Worm (Caenorhabditis elegans) whole organism, mixed stage, embryonic: ENCODE results near the gene dmsr-1.
"Not testable (repeated sequence)": the region's sequence is repeated elsewhere in the genome, so short reads cannot be mapped to it uniquely, and the experiment has no call there.

ENCODE experiments used
- M03D4.4 ChIP-seq: sonication (generic microtip); optimal IDR thresholded peaks from 2 replicates; lab custom pipeline; 2017; ENCODE audit warnings: mild to moderate bottlenecking, missing genetic modification characterization, missing compliant biosample characterization
- bed-3 ChIP-seq: fragments of 200-800 bp; sonication (Bioruptor generic); optimal IDR thresholded peaks from 3 replicates; lab custom pipeline; 2018; ENCODE audit warnings: mild to moderate bottlenecking, missing genetic modification characterization, moderate library complexity, missing compliant biosample characterization
- ceh-39 ChIP-seq: fragments of 150-350 bp; optimal IDR thresholded peaks from 2 replicates; lab custom pipeline; 2014; ENCODE audit warnings: missing biosample characterization, missing genetic modification characterization
- ceh-43 ChIP-seq: fragments of 200-800 bp; sonication (Bioruptor generic); optimal IDR thresholded peaks from 2 replicates; lab custom pipeline; 2018; ENCODE audit warnings: mild to moderate bottlenecking, missing genetic modification characterization, moderate library complexity, missing compliant biosample characterization
- ceh-83 ChIP-seq: fragments of 200-800 bp; sonication (Bioruptor generic); optimal IDR thresholded peaks from 2 replicates; lab custom pipeline; 2018; ENCODE audit warnings: mild to moderate bottlenecking, missing genetic modification characterization, missing compliant biosample characterization
- ces-1 ChIP-seq: fragments of 150-350 bp; optimal IDR thresholded peaks from 2 replicates; lab custom pipeline; 2014; ENCODE audit warnings: missing biosample characterization, missing genetic modification reagents, missing genetic modification characterization
- cnd-1 ChIP-seq: fragments of 200-800 bp; sonication (Bioruptor generic); optimal IDR thresholded peaks from 2 replicates; lab custom pipeline; 2018; ENCODE audit warnings: mild to moderate bottlenecking, missing genetic modification characterization, missing compliant biosample characterization
- drap-1 ChIP-seq: fragments of 200-800 bp; sonication (Bioruptor generic); optimal IDR thresholded peaks from 3 replicates; lab custom pipeline; 2018; ENCODE audit warnings: mild to moderate bottlenecking, missing genetic modification characterization, missing compliant biosample characterization
- elt-1 ChIP-seq: sonication (generic microtip); optimal IDR thresholded peaks from 2 replicates; lab custom pipeline; 2017; ENCODE audit warnings: missing genetic modification characterization, mild to moderate bottlenecking, missing compliant biosample characterization, antibody characterized with exemption, moderate library complexity, borderline replicate concordance; ENCODE audit not compliant: insufficient read depth
- elt-3 ChIP-seq: fragments of 150-350 bp; optimal IDR thresholded peaks from 2 replicates; lab custom pipeline; 2014; ENCODE audit warnings: missing biosample characterization, missing genetic modification characterization
- ham-2 ChIP-seq: fragments of 200-800 bp; sonication (Bioruptor generic); optimal IDR thresholded peaks from 2 replicates; lab custom pipeline; 2018; ENCODE audit warnings: mild to moderate bottlenecking, missing genetic modification characterization, missing compliant biosample characterization
- lin-13 ChIP-seq: fragments of 150-350 bp; optimal IDR thresholded peaks from 2 replicates; lab custom pipeline; 2014; ENCODE audit warnings: missing biosample characterization, missing genetic modification characterization
- lin-32 ChIP-seq: fragments of 200-800 bp; sonication (Bioruptor generic); optimal IDR thresholded peaks from 2 replicates; lab custom pipeline; 2018; ENCODE audit warnings: mild to moderate bottlenecking, missing genetic modification characterization, missing compliant biosample characterization
- lsy-2 ChIP-seq: fragments of 150-350 bp; optimal IDR thresholded peaks from 2 replicates; lab custom pipeline; 2014; ENCODE audit warnings: missing biosample characterization, missing genetic modification characterization
- mab-5 ChIP-seq: fragments of 150-350 bp; optimal IDR thresholded peaks from 2 replicates; lab custom pipeline; 2014; ENCODE audit warnings: missing biosample characterization, missing genetic modification characterization
- mep-1 ChIP-seq: fragments of 150-350 bp; optimal IDR thresholded peaks from 2 replicates; lab custom pipeline; 2017; ENCODE audit warnings: missing biosample characterization, missing genetic modification reagents, missing genetic modification characterization, inconsistent platforms
- nhr-12 ChIP-seq: fragments of 150-350 bp; optimal IDR thresholded peaks from 2 replicates; lab custom pipeline; 2014; ENCODE audit warnings: missing biosample characterization, missing genetic modification characterization
- nhr-2 ChIP-seq: fragments of 150-350 bp; optimal IDR thresholded peaks from 2 replicates; lab custom pipeline; 2014; ENCODE audit warnings: missing biosample characterization, missing genetic modification characterization
- nhr-237 ChIP-seq: fragments of 150-350 bp; optimal IDR thresholded peaks from 2 replicates; lab custom pipeline; 2014; ENCODE audit warnings: missing biosample characterization, missing genetic modification characterization
- nhr-28 ChIP-seq: fragments of 150-350 bp; optimal IDR thresholded peaks from 2 replicates; lab custom pipeline; 2014; ENCODE audit warnings: missing biosample characterization, missing genetic modification characterization
- pha-4 ChIP-seq: fragments of 150-350 bp; optimal IDR thresholded peaks from 2 replicates; lab custom pipeline; 2018; ENCODE audit warnings: missing biosample characterization, missing genetic modification reagents, missing genetic modification characterization
- snpc-4 ChIP-seq: fragments of 150-350 bp; optimal IDR thresholded peaks from 2 replicates; lab custom pipeline; 2014; ENCODE audit warnings: missing biosample characterization, missing genetic modification characterization
- sptf-1 ChIP-seq: sonication (generic microtip); optimal IDR thresholded peaks from 2 replicates; lab custom pipeline; 2017; ENCODE audit warnings: mild to moderate bottlenecking, missing genetic modification characterization, moderate library complexity, missing compliant biosample characterization
- unc-120 ChIP-seq: sonication (generic microtip); optimal IDR thresholded peaks from 2 replicates; lab custom pipeline; 2017; ENCODE audit warnings: missing genetic modification characterization, missing compliant biosample characterization; ENCODE audit not compliant: poor library complexity, severe bottlenecking
- unc-62 ChIP-seq: fragments of 150-350 bp; optimal IDR thresholded peaks from 2 replicates; lab custom pipeline; 2014; ENCODE audit warnings: missing biosample characterization, missing genetic modification reagents, missing genetic modification characterization
- zip-8 ChIP-seq: fragments of 150-350 bp; optimal IDR thresholded peaks from 2 replicates; lab custom pipeline; 2014; ENCODE audit warnings: missing biosample characterization, missing genetic modification characterization
- ztf-11 ChIP-seq: fragments of 150-350 bp; optimal IDR thresholded peaks from 2 replicates; lab custom pipeline; 2014; ENCODE audit warnings: missing biosample characterization, missing genetic modification characterization

dmsr-1 gene

ce11 chrV:11475638-11476037, 37.1 kb downstream of the dmsr-1 start, which contains the start of gene T11F9.7:
T11F9.7 (plus strand) TSS chrV:11475938.
- not testable (repeated sequence) for TF ChIP-seq pha-4 (tag; lab: Kevin White, UChicago); sptf-1; ham-2

ce11 chrV:11479406-11479805, 40.8 kb downstream of the dmsr-1 start, which contains the start of gene T11F9.22:
T11F9.22 (plus strand) TSS chrV:11479706.
- no peak for TF ChIP-seq ceh-83 (GFP tag; lab: Kevin White, UChicago)
- TF ChIP-seq ceh-43 (GFP tag; lab: Kevin White, UChicago): no peak
- no peak for TF ChIP-seq nhr-28
- no peak for TF ChIP-seq mep-1 (tag; lab: Kevin White, UChicago)
- no peak for TF ChIP-seq snpc-4 (tag; lab: Kevin White, UChicago)
- no peak for TF ChIP-seq unc-120 (tag; lab: Kevin White, UChicago)
- TF ChIP-seq lin-32 (GFP tag; lab: Kevin White, UChicago): no peak
- TF ChIP-seq ztf-11: no peak
- no peak for TF ChIP-seq mab-5 (tag; lab: Kevin White, UChicago)
- no peak for TF ChIP-seq ceh-39
- TF ChIP-seq cnd-1 (tag; lab: Kevin White, UChicago): no peak
- TF ChIP-seq lin-13: no peak
- no peak for TF ChIP-seq lsy-2
- no peak for TF ChIP-seq nhr-237 (tag; lab: Kevin White, UChicago)

ce11 chrV:11480734-11481133, 42.2 kb downstream of the dmsr-1 start, which contains the start of gene T11F9.14:
T11F9.14 (minus strand) TSS chrV:11480834.
- TF ChIP-seq pha-4 (tag; lab: Kevin White, UChicago); ceh-83 (GFP tag; lab: Kevin White, UChicago); nhr-2 (tag; lab: Kevin White, UChicago): not testable (repeated sequence)

- TF ChIP-seq M03D4.4, elt-3, drap-1: not testable (repeated sequence)
- TF ChIP-seq, all 35 proteins: peak for 0; not testable (repeated sequence) for 35
Observed at ce11 chrV:11483580-11484092, 45.1 kb downstream of the dmsr-1 start, which contains the start of gene col-157. col-157 (plus strand) TSS chrV:11484042.

- TF ChIP-seq ham-2: no peak
- no peak for TF ChIP-seq nhr-12
- TF ChIP-seq nhr-237 (tag; lab: Kevin White, UChicago): no peak
- TF ChIP-seq ceh-83 (GFP tag; lab: Kevin White, UChicago): no peak
- TF ChIP-seq unc-120 (tag; lab: Kevin White, UChicago): no peak
- no peak for TF ChIP-seq ceh-39
- no peak for TF ChIP-seq nhr-28
- TF ChIP-seq bed-3: no peak
- no peak for TF ChIP-seq ces-1 (GFP tag; lab: Kevin White, UChicago)
Observed at ce11 chrV:11484404-11484803, 45.8 kb downstream of the dmsr-1 start.

ce11 chrV:11485558-11485957, 47.0 kb downstream of the dmsr-1 start, which contains the start of gene srh-1:
srh-1 (plus strand) TSS chrV:11485858.
- no peak for TF ChIP-seq snpc-4 (tag; lab: Kevin White, UChicago)
- TF ChIP-seq ham-2: no peak
- no peak for TF ChIP-seq elt-3
- TF ChIP-seq, all 35 proteins: peak for 0

ce11 chrV:11486680-11487079, 48.1 kb downstream of the dmsr-1 start, which contains the start of gene T11F9.10:
T11F9.10 (plus strand) TSS chrV:11486980.
- TF ChIP-seq elt-3 (no peak), ces-1 (GFP tag; lab: Kevin White, UChicago) (no peak), nhr-2 (tag; lab: Kevin White, UChicago) (no peak), nhr-237 (tag; lab: Kevin White, UChicago) (no peak), mep-1 (tag; lab: Kevin White, UChicago) (no peak), sptf-1 (no peak), zip-8 (no peak), mab-5 (tag; lab: Kevin White, UChicago) (no peak)

- TF ChIP-seq lin-13 (no peak), zip-8 (no peak), pha-4 (tag; lab: Kevin White, UChicago) (no peak), lin-32 (GFP tag; lab: Kevin White, UChicago) (no peak), elt-3 (no peak), nhr-12 (no peak), elt-1 (tag; lab: Kevin White, UChicago) (no peak), drap-1 (no peak), lsy-2 (no peak), ztf-11 (no peak), bed-3 (no peak), nhr-28 (no peak), unc-62 (GFP tag; lab: Kevin White, UChicago) (no peak), mab-5 (tag; lab: Kevin White, UChicago) (no peak), ces-1 (GFP tag; lab: Kevin White, UChicago) (no peak), unc-120 (tag; lab: Kevin White, UChicago) (no peak), snpc-4 (tag; lab: Kevin White, UChicago) (no peak)
Observed at ce11 chrV:11488288-11488687, 49.7 kb downstream of the dmsr-1 start.
